Fruit fly (Drosophila melanogaster) whole organism, wandering third instar larva: ENCODE data around the gene Usp1.

Experiments
- Abd-B ChIP-seq: fragments of >200 bp; optimal IDR thresholded peaks from 2 replicates; lab custom pipeline; 2017; ENCODE audit warnings: missing biosample characterization, missing genetic modification characterization
- CG32264 ChIP-seq: fragments of 200-800 bp; sonication (Bioruptor generic); optimal IDR thresholded peaks from 2 replicates; lab custom pipeline; 2016; ENCODE audit warnings: missing biosample characterization, missing genetic modification characterization
- CG9705 ChIP-seq: fragments of 200-800 bp; sonication (Bioruptor generic); optimal IDR thresholded peaks from 2 replicates; lab custom pipeline; 2018; ENCODE audit warnings: missing biosample characterization, mild to moderate bottlenecking, missing genetic modification characterization
- CrebA ChIP-seq: fragments of 200-800 bp; sonication (Bioruptor generic); optimal IDR thresholded peaks from 2 replicates; lab custom pipeline; 2016; ENCODE audit warnings: missing biosample characterization, mild to moderate bottlenecking, missing genetic modification characterization, borderline replicate concordance
- Dfd ChIP-seq: fragments of >200 bp; optimal IDR thresholded peaks from 2 replicates; lab custom pipeline; 2017; ENCODE audit warnings: missing biosample characterization, missing genetic modification characterization
- Dif ChIP-seq: fragments of 200-275, 200-300 bp; sonication (Bioruptor generic); optimal IDR thresholded peaks from 2 replicates; lab custom pipeline; 2018; ENCODE audit warnings: missing biosample characterization, missing genetic modification characterization; ENCODE audit not compliant: partially characterized antibody
- GATAd ChIP-seq: sonication (Bioruptor generic); optimal IDR thresholded peaks from 2 replicates; lab custom pipeline; 2016; ENCODE audit warnings: missing biosample characterization, missing genetic modification characterization
- Hnf4 ChIP-seq: fragments of 200-800 bp; sonication (Bioruptor generic); optimal IDR thresholded peaks from 2 replicates; lab custom pipeline; 2016; ENCODE audit warnings: missing biosample characterization, mild to moderate bottlenecking, missing genetic modification characterization
- Hr78 ChIP-seq: fragments of >200 bp; optimal IDR thresholded peaks from 2 replicates; lab custom pipeline; 2017; ENCODE audit warnings: missing biosample characterization, missing genetic modification characterization
- Hr83 ChIP-seq: fragments of 200-300 bp; sonication (Bioruptor generic); optimal IDR thresholded peaks from 2 replicates; lab custom pipeline; 2016; ENCODE audit warnings: missing biosample characterization, mild to moderate bottlenecking, missing genetic modification characterization, moderate library complexity; ENCODE audit not compliant: poor library complexity, severe bottlenecking
- Jra ChIP-seq: sonication (Bioruptor generic); optimal IDR thresholded peaks from 2 replicates; lab custom pipeline; 2016; ENCODE audit warnings: missing biosample characterization, missing genetic modification characterization
- Mio ChIP-seq: sonication (Bioruptor generic); optimal IDR thresholded peaks from 2 replicates; lab custom pipeline; 2016; ENCODE audit warnings: missing biosample characterization, missing genetic modification characterization
- Myc ChIP-seq: fragments of >200 bp; optimal IDR thresholded peaks from 2 replicates; lab custom pipeline; 2017
- N ChIP-seq: fragments of >200 bp; optimal IDR thresholded peaks from 2 replicates; lab custom pipeline; 2018; ENCODE audit warnings: missing biosample characterization, missing external identifiers, missing genetic modification characterization
- OdsH ChIP-seq: fragments of 200-800 bp; sonication (Bioruptor generic); optimal IDR thresholded peaks from 2 replicates; lab custom pipeline; 2016; ENCODE audit warnings: missing biosample characterization, mild to moderate bottlenecking, missing genetic modification characterization
- Sp1 ChIP-seq: fragments of 200-800 bp; sonication (Bioruptor generic); optimal IDR thresholded peaks from 3 replicates; lab custom pipeline; 2019; ENCODE audit warnings: missing biosample characterization, mild to moderate bottlenecking, missing genetic modification characterization, moderate library complexity
- Vsx2 ChIP-seq: fragments of 200-300, 225-300 bp; sonication (Bioruptor generic); optimal IDR thresholded peaks from 2 replicates; lab custom pipeline; 2018; ENCODE audit warnings: missing biosample characterization, missing genetic modification characterization; ENCODE audit not compliant: partially characterized antibody
- brk ChIP-seq: fragments of 200-800 bp; sonication (Bioruptor generic); optimal IDR thresholded peaks from 2 replicates; lab custom pipeline; 2016; ENCODE audit warnings: missing biosample characterization, mild to moderate bottlenecking, missing genetic modification characterization
- dl ChIP-seq, 2 experiments: fragments of 175-275, 200-275 bp in 1 of 2; fragments of 200-275 bp in 1 of 2; sonication (Bioruptor generic); optimal IDR thresholded peaks; lab custom pipeline; 2018; ENCODE audit warnings: mild to moderate bottlenecking in 2 of 2, missing biosample characterization in 2 of 2, missing genetic modification characterization in 2 of 2, moderate library complexity in 2 of 2; ENCODE audit not compliant: partially characterized antibody in 2 of 2, insufficient read depth in 1 of 2
- dmrt93B ChIP-seq: fragments of 200-800 bp; sonication (Bioruptor generic); optimal IDR thresholded peaks from 2 replicates; lab custom pipeline; 2018; ENCODE audit warnings: missing biosample characterization, mild to moderate bottlenecking, missing genetic modification characterization
- dsf ChIP-seq: sonication (Bioruptor generic); optimal IDR thresholded peaks from 2 replicates; lab custom pipeline; 2016; ENCODE audit warnings: missing biosample characterization, missing genetic modification characterization, borderline replicate concordance
- ey ChIP-seq: fragments of 200-800 bp; sonication (Bioruptor generic); optimal IDR thresholded peaks from 2 replicates; lab custom pipeline; 2016; ENCODE audit warnings: missing biosample characterization, missing genetic modification characterization
- foxo ChIP-seq, 2 experiments: fragments of 200-800 bp; sonication (Bioruptor generic); optimal IDR thresholded peaks; 2 replicates in 1 of 2; 3 replicates in 1 of 2; lab custom pipeline; 2016 to 2017; ENCODE audit warnings: missing biosample characterization in 2 of 2, missing genetic modification characterization in 2 of 2
- fru ChIP-seq: fragments of 200-800 bp; sonication (Bioruptor generic); optimal IDR thresholded peaks from 3 replicates; lab custom pipeline; 2016; ENCODE audit warnings: missing biosample characterization, mild to moderate bottlenecking, missing genetic modification characterization
- h ChIP-seq: fragments of 200-800 bp; sonication (Bioruptor generic); optimal IDR thresholded peaks from 3 replicates; lab custom pipeline; 2016; ENCODE audit warnings: missing biosample characterization, mild to moderate bottlenecking, missing genetic modification characterization
- jim ChIP-seq: fragments of 175-275, 200-325 bp; sonication (Bioruptor generic); optimal IDR thresholded peaks from 2 replicates; lab custom pipeline; 2016; ENCODE audit warnings: missing biosample characterization, mild to moderate bottlenecking, missing genetic modification characterization
- lola ChIP-seq: fragments of >200 bp; optimal IDR thresholded peaks from 2 replicates; lab custom pipeline; 2017; ENCODE audit warnings: missing biosample characterization, missing genetic modification characterization
- pan ChIP-seq: fragments of >200 bp; optimal IDR thresholded peaks from 2 replicates; lab custom pipeline; 2017
- psq ChIP-seq: fragments of 200-800 bp; sonication (Bioruptor generic); optimal IDR thresholded peaks from 3 replicates; lab custom pipeline; 2017; ENCODE audit warnings: missing biosample characterization, mild to moderate bottlenecking, missing genetic modification characterization, moderate library complexity
- rgr ChIP-seq: fragments of 200-800 bp; sonication (Bioruptor generic); optimal IDR thresholded peaks from 3 replicates; lab custom pipeline; 2016; ENCODE audit warnings: missing biosample characterization, mild to moderate bottlenecking, missing genetic modification characterization
- sage ChIP-seq: fragments of 200-800 bp; sonication (Bioruptor generic); optimal IDR thresholded peaks from 2 replicates; lab custom pipeline; 2016; ENCODE audit warnings: missing biosample characterization, mild to moderate bottlenecking, missing genetic modification characterization
- sv ChIP-seq: fragments of 200-800 bp; sonication (Bioruptor generic); optimal IDR thresholded peaks from 3 replicates; lab custom pipeline; 2016; ENCODE audit warnings: missing biosample characterization, missing genetic modification characterization
- tai ChIP-seq: sonication (Bioruptor generic); optimal IDR thresholded peaks from 2 replicates; lab custom pipeline; 2016; ENCODE audit warnings: missing biosample characterization, missing genetic modification characterization
- usp ChIP-seq: fragments of >200 bp; optimal IDR thresholded peaks from 2 replicates; lab custom pipeline; 2017; ENCODE audit warnings: missing biosample characterization, missing genetic modification characterization
- woc ChIP-seq: sonication (Bioruptor generic); optimal IDR thresholded peaks from 2 replicates; lab custom pipeline; 2016; ENCODE audit warnings: missing biosample characterization, mild to moderate bottlenecking, missing genetic modification characterization

The Usp1 gene

DNA sequence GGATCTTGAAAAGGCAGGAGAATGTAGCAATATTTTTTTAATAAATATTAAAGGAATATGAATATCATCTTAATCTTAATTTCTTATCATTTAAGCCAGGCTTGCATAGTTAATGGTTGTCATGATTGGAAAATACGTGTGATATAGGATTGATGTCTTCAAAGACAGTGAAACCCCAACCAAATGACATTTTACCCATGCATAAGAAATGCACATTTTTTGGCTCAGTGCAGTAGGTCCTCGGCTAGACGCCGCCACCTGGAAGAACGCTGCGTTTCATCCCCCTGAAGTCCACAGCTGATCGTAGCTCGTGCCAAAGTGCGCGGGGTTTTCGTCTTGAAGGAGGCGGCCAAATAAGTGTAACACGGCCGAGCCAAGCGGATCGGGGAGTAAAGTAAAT, 37.6 kb downstream of the Usp1 start:
- TF ChIP-seq jim (GFP tag; lab: Kevin White, UChicago) (no peak), ey (GFP tag; lab: Kevin White, UChicago) (no peak), tai (GFP tag; lab: Kevin White, UChicago) (no peak), CG32264 (GFP tag; lab: Kevin White, UChicago) (no peak), Myc (lab: Kevin White, UChicago) (no peak), h (no peak), pan (lab: Kevin White, UChicago) (no peak), dl (GFP tag; optimal IDR thresholded peaks at IDR 0.05; lab: Kevin White, UChicago; ENCODE audit: insufficient read depth in 1 of 2, partially characterized antibody in 2 of 2) (no peak), Mio (GFP tag; lab: Kevin White, UChicago) (no peak), Dfd (GFP tag; lab: Kevin White, UChicago) (no peak), Hnf4 (GFP tag; lab: Kevin White, UChicago) (no peak), sage (GFP tag; lab: Kevin White, UChicago) (no peak)

DNA sequence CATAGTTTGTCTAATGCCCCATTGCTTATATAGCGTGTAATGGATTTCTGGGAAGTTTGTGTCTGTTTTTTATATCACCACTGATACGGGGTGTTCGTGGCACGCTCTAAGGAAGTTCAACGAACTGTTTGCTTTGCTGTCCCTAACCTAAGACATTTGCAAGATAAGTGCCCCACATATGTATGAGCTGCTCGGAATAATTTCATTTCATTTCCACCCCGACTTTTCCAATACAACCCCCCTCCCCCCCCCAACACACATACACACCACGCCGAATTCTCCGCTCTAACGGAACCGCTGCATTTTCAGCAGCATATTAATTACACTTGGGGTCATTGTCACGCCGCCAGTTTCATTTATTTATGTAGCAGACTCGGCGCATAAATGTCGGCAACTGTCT, 39.1 kb downstream of the Usp1 start:
- no peak for TF ChIP-seq pan (lab: Kevin White, UChicago)
- no peak for TF ChIP-seq Hr78 (GFP tag; lab: Kevin White, UChicago)
- no peak for TF ChIP-seq dmrt93B (GFP tag; lab: Kevin White, UChicago)
- TF ChIP-seq Jra (GFP tag; lab: Kevin White, UChicago), result no peak
- TF ChIP-seq brk (GFP tag; lab: Kevin White, UChicago), result no peak
- TF ChIP-seq Hr83 (GFP tag; lab: Kevin White, UChicago), result no peak
- TF ChIP-seq CG9705, result no peak
- no peak for TF ChIP-seq CrebA (GFP tag; lab: Kevin White, UChicago)

DNA sequence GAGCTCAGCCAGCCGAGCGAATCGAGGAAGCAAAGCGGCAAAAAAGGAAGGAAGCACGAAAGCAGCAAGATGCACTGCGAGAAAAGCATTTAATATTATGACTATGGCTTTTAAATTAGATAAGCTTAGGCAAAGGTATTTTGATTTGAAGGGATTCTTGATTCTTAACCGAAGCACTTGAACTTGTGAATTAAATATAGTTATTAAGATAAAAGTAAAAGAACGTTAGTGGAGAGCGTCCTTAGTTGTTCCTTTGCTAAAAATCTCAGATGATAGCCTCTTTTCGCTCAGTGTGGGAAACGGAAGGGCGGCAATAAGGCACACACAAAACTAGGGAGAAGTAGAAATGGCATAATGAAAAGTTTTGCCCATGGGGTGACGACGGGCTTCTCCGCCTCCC, 40.2 kb downstream of the Usp1 start:
- no peak for TF ChIP-seq fru (GFP tag; lab: Kevin White, UChicago)
- no peak for TF ChIP-seq sage (GFP tag; lab: Kevin White, UChicago)
- no peak for TF ChIP-seq Vsx2 (GFP tag; lab: Kevin White, UChicago)
- no peak for TF ChIP-seq usp (GFP tag; lab: Kevin White, UChicago)

- TF ChIP-seq fru (GFP tag; lab: Kevin White, UChicago) (no peak), rgr (no peak), tai (GFP tag; lab: Kevin White, UChicago) (no peak), CG32264 (GFP tag; lab: Kevin White, UChicago) (no peak), CrebA (GFP tag; lab: Kevin White, UChicago) (no peak), woc (GFP tag; lab: Kevin White, UChicago) (no peak), Dfd (GFP tag; lab: Kevin White, UChicago) (no peak), Dif (GFP tag; lab: Kevin White, UChicago) (no peak), sage (GFP tag; lab: Kevin White, UChicago) (no peak), ey (GFP tag; lab: Kevin White, UChicago) (no peak), CG9705 (no peak), dmrt93B (GFP tag; lab: Kevin White, UChicago) (no peak), GATAd (GFP tag; lab: Kevin White, UChicago) (no peak), OdsH (GFP tag; lab: Kevin White, UChicago) (no peak), Myc (lab: Kevin White, UChicago) (no peak), Jra (GFP tag; lab: Kevin White, UChicago) (no peak), jim (GFP tag; lab: Kevin White, UChicago) (no peak)
These were observed 44.1 kb downstream of the Usp1 start for dm6 chr3R:29273029-29273428.

- TF ChIP-seq sv (GFP tag; lab: Kevin White, UChicago) (peak; percentile 18), foxo (GFP tag; optimal IDR thresholded peaks at IDR 0.05; lab: Kevin White, UChicago) (no peak)
- TF ChIP-seq, all 38 proteins: peak for 1
These were observed 45.6 kb downstream of the Usp1 start for dm6 chr3R:29274590-29274989.

DNA sequence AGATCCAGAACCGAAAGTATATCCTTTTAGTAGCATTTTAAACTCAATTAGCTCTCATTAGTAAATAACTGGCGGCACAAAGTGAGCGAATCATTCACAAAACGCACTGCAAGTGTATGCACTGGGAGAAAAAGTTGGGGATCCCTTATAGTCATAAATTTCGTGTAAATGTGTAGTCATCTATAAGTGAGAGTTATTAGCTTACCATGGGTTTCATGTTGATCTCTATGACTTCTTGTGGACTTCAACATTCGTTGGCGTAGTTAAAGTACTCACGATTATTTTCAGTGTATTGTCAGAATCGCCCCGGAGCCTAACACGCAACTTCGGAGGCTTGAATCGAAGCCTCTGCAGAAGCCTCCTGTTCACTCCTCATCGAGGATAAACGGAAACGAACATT, 48.0 kb downstream of the Usp1 start:
- TF ChIP-seq pan (lab: Kevin White, UChicago), result no peak
- no peak for TF ChIP-seq Dif (GFP tag; lab: Kevin White, UChicago)
- TF ChIP-seq h, result peak; percentile 86
- no peak for TF ChIP-seq Hr83 (GFP tag; lab: Kevin White, UChicago)
- peak; percentile 53 for TF ChIP-seq CG9705
- peak; percentile 29 for TF ChIP-seq dsf
- no peak for TF ChIP-seq lola (GFP tag; lab: Kevin White, UChicago)
- TF ChIP-seq Dfd (GFP tag; lab: Kevin White, UChicago), result no peak
- TF ChIP-seq jim (GFP tag; lab: Kevin White, UChicago), result no peak
- peak; percentile 34 for TF ChIP-seq tai (GFP tag; lab: Kevin White, UChicago)
- no peak for TF ChIP-seq dl (GFP tag; optimal IDR thresholded peaks at IDR 0.05; lab: Kevin White, UChicago; ENCODE audit: insufficient read depth in 1 of 2, partially characterized antibody in 2 of 2)
- TF ChIP-seq rgr, result peak; percentile 83
- no peak for TF ChIP-seq CrebA (GFP tag; lab: Kevin White, UChicago)
- TF ChIP-seq Myc (lab: Kevin White, UChicago), result no peak
- TF ChIP-seq usp (GFP tag; lab: Kevin White, UChicago), result no peak
- TF ChIP-seq ey (GFP tag; lab: Kevin White, UChicago), result peak; percentile 83
- peak; percentile 62 for TF ChIP-seq sage (GFP tag; lab: Kevin White, UChicago)
- peak; percentile 82 for TF ChIP-seq Sp1
- TF ChIP-seq foxo (GFP tag; optimal IDR thresholded peaks at IDR 0.05; lab: Kevin White, UChicago), result peak in 1 of 2 experiments; percentile 87
- no peak for TF ChIP-seq Abd-B (GFP tag; lab: Kevin White, UChicago)
- no peak for TF ChIP-seq N
- TF ChIP-seq OdsH (GFP tag; lab: Kevin White, UChicago), result peak; percentile 83
- peak; percentile 62 for TF ChIP-seq psq
- TF ChIP-seq dmrt93B (GFP tag; lab: Kevin White, UChicago), result peak; percentile 60
- no peak for TF ChIP-seq GATAd (GFP tag; lab: Kevin White, UChicago)
